Worm (Caenorhabditis elegans) whole organism, young adult: Measurements from ENCODE around the gene irld-47.
A peak's percentile ranks its signal among the peaks of the same experiment; 100 is the strongest.

Experiments
- B0261.1 ChIP-seq: sonication (generic microtip); optimal IDR thresholded peaks from 2 replicates; lab custom pipeline; 2016; ENCODE audit warnings: mild to moderate bottlenecking, missing genetic modification characterization, moderate library complexity, missing compliant biosample characterization
- C06A6.2 ChIP-seq: fragments of 200-800 bp; sonication (Bioruptor generic); conservative IDR thresholded peaks from 2 replicates; pipeline ENCODE4 v1.3.6; 2022; ENCODE audit warnings: missing genetic modification characterization, missing compliant biosample characterization
- C17E4.6 ChIP-seq: fragments of 200-800 bp; sonication (Bioruptor generic); IDR thresholded peaks from 2 replicates; pipeline ENCODE4 v1.3.6; 2022; ENCODE audit warnings: missing genetic modification reagents, missing genetic modification characterization, missing compliant biosample characterization
- D2030.7 ChIP-seq: fragments of 200-800 bp; sonication (Bioruptor generic); IDR thresholded peaks from 2 replicates; pipeline ENCODE4 v1.3.6; 2022; ENCODE audit warnings: missing genetic modification reagents, missing genetic modification characterization, missing compliant biosample characterization
- F37B4.10 ChIP-seq: fragments of 200-800 bp; sonication (Bioruptor generic); IDR thresholded peaks from 2 replicates; pipeline ENCODE4 v1.3.6; 2022; ENCODE audit warnings: missing genetic modification characterization, missing compliant biosample characterization
- F49E8.2 ChIP-seq: sonication (generic microtip); optimal IDR thresholded peaks from 3 replicates; lab custom pipeline; 2017; ENCODE audit warnings: missing genetic modification characterization, mild to moderate bottlenecking, missing compliant biosample characterization, antibody characterized with exemption, moderate library complexity; ENCODE audit not compliant: insufficient read depth
- T07F8.4 ChIP-seq: sonication (generic microtip); optimal IDR thresholded peaks from 2 replicates; lab custom pipeline; 2016; ENCODE audit warnings: mild to moderate bottlenecking, missing genetic modification characterization, moderate library complexity, missing compliant biosample characterization
- T26A5.8 ChIP-seq: sonication (generic microtip); optimal IDR thresholded peaks from 2 replicates; lab custom pipeline; 2016; ENCODE audit warnings: missing genetic modification characterization, missing compliant biosample characterization
- Y53F4B.3 ChIP-seq: fragments of 200-800 bp; sonication (Bioruptor generic); IDR thresholded peaks from 2 replicates; pipeline ENCODE4 v1.3.6; 2022; ENCODE audit warnings: missing genetic modification reagents, missing genetic modification characterization, missing compliant biosample characterization
- Y56A3A.18 ChIP-seq: fragments of 200-800 bp; sonication (Bioruptor generic); IDR thresholded peaks from 2 replicates; pipeline ENCODE4 v1.3.6; 2022; ENCODE audit warnings: missing genetic modification reagents, missing genetic modification characterization, missing compliant biosample characterization
- Y95B8A.8 ChIP-seq: fragments of 200-800 bp; sonication (Bioruptor generic); IDR thresholded peaks from 2 replicates; pipeline ENCODE4 v1.3.6; 2022; ENCODE audit warnings: missing genetic modification reagents, missing genetic modification characterization, missing compliant biosample characterization
- atf-7 ChIP-seq: sonication (generic microtip); optimal IDR thresholded peaks from 2 replicates; lab custom pipeline; 2017; ENCODE audit warnings: mild to moderate bottlenecking, missing genetic modification characterization, missing compliant biosample characterization
- athp-1 ChIP-seq: sonication (generic microtip); optimal IDR thresholded peaks from 2 replicates; lab custom pipeline; 2017; ENCODE audit warnings: mild to moderate bottlenecking, missing genetic modification characterization, missing compliant biosample characterization
- attf-5 ChIP-seq: fragments of 200-800 bp; sonication (Bioruptor generic); optimal IDR thresholded peaks from 2 replicates; lab custom pipeline; 2018; ENCODE audit warnings: mild to moderate bottlenecking, missing genetic modification characterization, missing compliant biosample characterization
- attf-6 ChIP-seq: fragments of 200-800 bp; sonication (Bioruptor generic); IDR thresholded peaks from 2 replicates; pipeline ENCODE4 v1.3.6; 2022; ENCODE audit warnings: missing genetic modification reagents, missing genetic modification characterization, missing compliant biosample characterization
- bed-2 ChIP-seq: fragments of 200-800 bp; sonication (Bioruptor generic); IDR thresholded peaks from 2 replicates; pipeline ENCODE4 v1.3.6; 2022; ENCODE audit warnings: missing genetic modification reagents, missing genetic modification characterization, missing compliant biosample characterization
- cebp-2 ChIP-seq: fragments of 200-800 bp; sonication (Bioruptor generic); IDR thresholded peaks from 2 replicates; pipeline ENCODE4 v1.3.6; 2022; ENCODE audit warnings: missing genetic modification characterization, missing compliant biosample characterization
- ceh-100 ChIP-seq: fragments of 200-800 bp; sonication (Bioruptor generic); IDR thresholded peaks from 2 replicates; pipeline ENCODE4 v1.3.6; 2022; ENCODE audit warnings: missing genetic modification reagents, missing genetic modification characterization, missing compliant biosample characterization
- dpff-1 ChIP-seq: sonication (generic microtip); optimal IDR thresholded peaks from 2 replicates; lab custom pipeline; 2017; ENCODE audit warnings: mild to moderate bottlenecking, missing genetic modification characterization, missing compliant biosample characterization
- dpl-1 ChIP-seq: fragments of 150-350 bp; optimal IDR thresholded peaks from 2 replicates; lab custom pipeline; 2014; ENCODE audit warnings: missing biosample characterization, missing genetic modification reagents, missing genetic modification characterization
- egl-44 ChIP-seq: fragments of 200-800 bp; sonication (Bioruptor generic); IDR thresholded peaks from 2 replicates; pipeline ENCODE4 v1.3.6; 2022; ENCODE audit warnings: missing genetic modification reagents, missing genetic modification characterization, missing compliant biosample characterization
- ets-4 ChIP-seq: fragments of 200-800 bp; sonication (Bioruptor generic); optimal IDR thresholded peaks from 2 replicates; lab custom pipeline; 2018; ENCODE audit warnings: mild to moderate bottlenecking, missing genetic modification characterization, missing compliant biosample characterization
- fkh-3 ChIP-seq: sonication (generic microtip); optimal IDR thresholded peaks from 2 replicates; lab custom pipeline; 2016; ENCODE audit warnings: mild to moderate bottlenecking, missing genetic modification characterization, missing compliant biosample characterization
- gei-17 ChIP-seq: fragments of 200-800 bp; sonication (Bioruptor generic); optimal IDR thresholded peaks from 2 replicates; lab custom pipeline; 2018; ENCODE audit warnings: mild to moderate bottlenecking, missing genetic modification characterization, missing compliant biosample characterization
- hlh-26 ChIP-seq: fragments of 200-800 bp; sonication (Bioruptor generic); conservative IDR thresholded peaks from 2 replicates; pipeline ENCODE4 v1.3.6; 2022; ENCODE audit warnings: missing genetic modification reagents, missing genetic modification characterization, missing compliant biosample characterization
- hmg-20 ChIP-seq: fragments of 200-800 bp; sonication (Bioruptor generic); IDR thresholded peaks from 2 replicates; pipeline ENCODE4 v1.3.6; 2022; ENCODE audit warnings: missing genetic modification reagents, missing genetic modification characterization, missing compliant biosample characterization
- lag-1 ChIP-seq: fragments of 200-800 bp; sonication (Bioruptor generic); IDR thresholded peaks from 2 replicates; pipeline ENCODE4 v1.3.6; 2022; ENCODE audit warnings: missing genetic modification reagents, missing genetic modification characterization, missing compliant biosample characterization
- let-607 ChIP-seq, 2 experiments: fragments of 200-800 bp in 1 of 2; sonication (Bioruptor generic) in 1 of 2; sonication (generic microtip) in 1 of 2; optimal IDR thresholded peaks; 2 replicates each; lab custom pipeline; 2016 to 2018; ENCODE audit warnings: mild to moderate bottlenecking in 2 of 2, missing compliant biosample characterization in 2 of 2, missing genetic modification characterization in 2 of 2, moderate library complexity in 2 of 2, missing genotype in 1 of 2
- lin-26 ChIP-seq: fragments of 200-800 bp; sonication (Bioruptor generic); IDR thresholded peaks from 2 replicates; pipeline ENCODE4 v1.3.6; 2022; ENCODE audit warnings: missing genetic modification reagents, missing genetic modification characterization, missing compliant biosample characterization
- lin-40 ChIP-seq: sonication (generic microtip); optimal IDR thresholded peaks from 2 replicates; lab custom pipeline; 2016; ENCODE audit warnings: missing genetic modification characterization, mild to moderate bottlenecking, missing compliant biosample characterization, missing genotype, missing genetic modification reagents
- lin-54 ChIP-seq: fragments of 200-800 bp; sonication (Bioruptor generic); optimal IDR thresholded peaks from 2 replicates; lab custom pipeline; 2018; ENCODE audit warnings: mild to moderate bottlenecking, missing genetic modification characterization, missing compliant biosample characterization
- lir-1 ChIP-seq: fragments of 200-800 bp; sonication (Bioruptor generic); conservative IDR thresholded peaks from 2 replicates; pipeline ENCODE4 v1.3.6; 2022; ENCODE audit warnings: missing genetic modification reagents, missing genetic modification characterization, missing compliant biosample characterization
- lsl-1 ChIP-seq: fragments of 200-800 bp; sonication (Bioruptor generic); optimal IDR thresholded peaks from 2 replicates; lab custom pipeline; 2018; ENCODE audit warnings: mild to moderate bottlenecking, missing genetic modification characterization, moderate library complexity, missing compliant biosample characterization
- lsy-27 ChIP-seq: sonication (generic microtip); optimal IDR thresholded peaks from 2 replicates; lab custom pipeline; 2017; ENCODE audit warnings: missing genetic modification characterization, mild to moderate bottlenecking, missing compliant biosample characterization, antibody characterized with exemption, missing genotype, borderline replicate concordance; ENCODE audit not compliant: insufficient read depth
- mel-28 ChIP-seq: sonication (generic microtip); optimal IDR thresholded peaks from 2 replicates; lab custom pipeline; 2016; ENCODE audit warnings: borderline replicate concordance, mild to moderate bottlenecking, missing genetic modification characterization, missing compliant biosample characterization
- nfya-2 ChIP-seq: fragments of 200-800 bp; sonication (Bioruptor generic); IDR thresholded peaks from 2 replicates; pipeline ENCODE4 v1.3.6; 2022; ENCODE audit warnings: missing genetic modification reagents, missing genetic modification characterization, missing compliant biosample characterization
- nfyb-1 ChIP-seq: fragments of 200-800 bp; sonication (Bioruptor generic); IDR thresholded peaks from 2 replicates; pipeline ENCODE4 v1.3.6; 2022; ENCODE audit warnings: missing genetic modification reagents, missing genetic modification characterization, missing compliant biosample characterization
- nhr-120 ChIP-seq: fragments of 200-800 bp; sonication (Bioruptor generic); IDR thresholded peaks from 2 replicates; pipeline ENCODE4 v1.3.6; 2022; ENCODE audit warnings: missing genetic modification characterization, missing compliant biosample characterization
- nhr-90 ChIP-seq: sonication (generic microtip); optimal IDR thresholded peaks from 2 replicates; lab custom pipeline; 2016; ENCODE audit warnings: missing genotype, mild to moderate bottlenecking, missing genetic modification characterization, missing compliant biosample characterization
- rpc-1 ChIP-seq, 2 experiments: fragments of 150-350 bp in 1 of 2; sonication (generic microtip) in 1 of 2; optimal IDR thresholded peaks; 2 replicates each; lab custom pipeline; 2014 to 2018; ENCODE audit warnings: missing biosample characterization in 1 of 2, missing genetic modification characterization in 1 of 2, missing genetic modification reagents in 1 of 2, missing genotype in 1 of 2
- sea-2 ChIP-seq: fragments of 200-800 bp; sonication (Bioruptor generic); IDR thresholded peaks from 2 replicates; pipeline ENCODE4 v1.3.6; 2022; ENCODE audit warnings: missing genetic modification characterization, missing compliant biosample characterization
- snpc-4 ChIP-seq, 5 experiments: fragments of 150-350 bp in 1 of 5; sonication (generic microtip) in 4 of 5; optimal IDR thresholded peaks; 2 replicates each; lab custom pipeline; 2014 to 2018; ENCODE audit warnings: missing genetic modification characterization in 5 of 5, missing biosample characterization in 3 of 5, antibody characterized with exemption in 2 of 5, mild to moderate bottlenecking in 2 of 5, missing compliant biosample characterization in 2 of 5, missing genotype in 2 of 5, moderate library complexity in 2 of 5, missing genetic modification reagents in 1 of 5
- unc-130 ChIP-seq: sonication (generic microtip); optimal IDR thresholded peaks from 2 replicates; lab custom pipeline; 2016; ENCODE audit warnings: missing genetic modification reagents, missing genetic modification characterization, missing compliant biosample characterization
- zfh-2 ChIP-seq: fragments of 200-800 bp; sonication (Bioruptor generic); conservative IDR thresholded peaks from 2 replicates; pipeline ENCODE4 v1.3.6; 2022; ENCODE audit warnings: missing genetic modification reagents, missing genetic modification characterization, missing compliant biosample characterization
- zim-3 ChIP-seq: sonication (generic microtip); optimal IDR thresholded peaks from 2 replicates; lab custom pipeline; 2017; ENCODE audit warnings: mild to moderate bottlenecking, missing genetic modification characterization, moderate library complexity, missing compliant biosample characterization
- ztf-18 ChIP-seq: sonication (generic microtip); optimal IDR thresholded peaks from 2 replicates; lab custom pipeline; 2016; ENCODE audit warnings: missing genotype, mild to moderate bottlenecking, missing genetic modification characterization, missing compliant biosample characterization
- ztf-6 ChIP-seq: fragments of 200-800 bp; sonication (Bioruptor generic); IDR thresholded peaks from 2 replicates; pipeline ENCODE4 v1.3.6; 2022; ENCODE audit warnings: missing genetic modification reagents, missing genetic modification characterization, missing compliant biosample characterization

The irld-47 gene

ce11 chrII:7816163-7816776, 6.1 kb downstream of the irld-47 start, which contains the start of gene cki-2 (continued):
- TF ChIP-seq lag-1 (GFP tag; lab: Robert Waterston, UW) (no peak), nhr-120 (GFP tag; lab: Robert Waterston, UW) (no peak), D2030.7 (GFP tag; lab: Robert Waterston, UW) (peak; percentile 37; the same call in 1 of the 2 replicates), F49E8.2 (tag; lab: Kevin White, UChicago) (no peak), nfya-2 (GFP tag; lab: Robert Waterston, UW) (no peak), athp-1 (tag; lab: Kevin White, UChicago) (no peak), ztf-6 (GFP tag; lab: Robert Waterston, UW) (no peak), zim-3 (tag; lab: Kevin White, UChicago) (no peak), unc-130 (no peak), attf-5 (peak; percentile 1), lir-1 (GFP tag; lab: Robert Waterston, UW) (no peak), dpl-1 (GFP tag; lab: Kevin White, UChicago) (peak; percentile 57), hlh-26 (GFP tag; lab: Robert Waterston, UW) (no peak), attf-6 (GFP tag; lab: Robert Waterston, UW) (no peak), ceh-100 (GFP tag; lab: Robert Waterston, UW) (no peak), T07F8.4 (tag; lab: Kevin White, UChicago) (no peak), hmg-20 (GFP tag; lab: Robert Waterston, UW) (no peak), lsl-1 (GFP tag; lab: Kevin White, UChicago) (peak; percentile 48), bed-2 (GFP tag; lab: Robert Waterston, UW) (no peak), lsy-27 (no peak), ets-4 (GFP tag; lab: Kevin White, UChicago) (no peak), rpc-1 (optimal IDR thresholded peaks at IDR 0.05; lab: Kevin White, UChicago) (no peak), rpc-1 (tag; optimal IDR thresholded peaks at IDR 0.05; lab: Kevin White, UChicago) (no peak), nfyb-1 (no peak), cebp-2 (GFP tag; lab: Robert Waterston, UW) (no peak), B0261.1 (no peak), Y53F4B.3 (GFP tag; lab: Robert Waterston, UW) (no peak), let-607 (tag; optimal IDR thresholded peaks at IDR 0.05; lab: Kevin White, UChicago) (no peak), sea-2 (GFP tag; lab: Robert Waterston, UW) (no peak), snpc-4 (GFP tag; optimal IDR thresholded peaks at IDR 0.05; lab: Kevin White, UChicago) (no peak), snpc-4 (tag; optimal IDR thresholded peaks at IDR 0.05; lab: Kevin White, UChicago) (no peak), Y56A3A.18 (GFP tag; lab: Robert Waterston, UW) (no peak), mel-28 (tag; lab: Kevin White, UChicago) (no peak), nhr-90 (tag; lab: Kevin White, UChicago) (no peak), atf-7 (no peak), T26A5.8 (tag; lab: Kevin White, UChicago) (no peak), egl-44 (GFP tag; lab: Robert Waterston, UW) (no peak), zfh-2 (GFP tag; lab: Robert Waterston, UW) (no peak), lin-54 (GFP tag; lab: Kevin White, UChicago) (peak; percentile 32), F37B4.10 (GFP tag; lab: Robert Waterston, UW) (no peak), C17E4.6 (GFP tag; lab: Robert Waterston, UW) (no peak), lin-26 (GFP tag; lab: Robert Waterston, UW) (no peak), C06A6.2 (GFP tag; lab: Robert Waterston, UW) (no peak), ztf-18 (tag; lab: Kevin White, UChicago) (no peak), fkh-3 (tag; lab: Kevin White, UChicago) (no peak), lin-40 (tag; lab: Kevin White, UChicago) (no peak), Y95B8A.8 (GFP tag; lab: Robert Waterston, UW) (no peak), gei-17 (GFP tag; lab: Kevin White, UChicago) (no peak), dpff-1 (tag; lab: Kevin White, UChicago) (no peak)
